Worm (Caenorhabditis elegans) whole organism, L3 larva: Measurements from ENCODE around the gene spp-30.

Experiments
- R02D3.7 ChIP-seq: fragments of 150-350 bp; optimal IDR thresholded peaks from 2 replicates; lab custom pipeline; 2014; ENCODE audit warnings: missing biosample characterization, missing genetic modification characterization
- ZK546.5 ChIP-seq: sonication (generic microtip); optimal IDR thresholded peaks from 2 replicates; lab custom pipeline; 2017; ENCODE audit warnings: missing biosample characterization, missing genetic modification characterization
- aly-2 ChIP-seq: fragments of 150-350 bp; optimal IDR thresholded peaks from 2 replicates; lab custom pipeline; 2014; ENCODE audit warnings: missing biosample characterization, missing genetic modification characterization
- ama-1 ChIP-seq: fragments of 150-350 bp; optimal IDR thresholded peaks from 2 replicates; lab custom pipeline; 2018
- ceh-28 ChIP-seq: fragments of 150-350 bp; optimal IDR thresholded peaks from 2 replicates; lab custom pipeline; 2014; ENCODE audit warnings: missing biosample characterization, missing genetic modification reagents, missing genetic modification characterization
- ceh-9 ChIP-seq: sonication (generic microtip); optimal IDR thresholded peaks from 2 replicates; lab custom pipeline; 2018; ENCODE audit warnings: missing biosample characterization, missing genetic modification characterization
- daf-12 ChIP-seq: fragments of 150-350 bp; optimal IDR thresholded peaks from 2 replicates; lab custom pipeline; 2014; ENCODE audit warnings: missing biosample characterization, missing genetic modification reagents, missing genetic modification characterization
- egl-27 ChIP-seq: sonication (generic microtip); optimal IDR thresholded peaks from 4 replicates; lab custom pipeline; 2017; ENCODE audit warnings: missing biosample characterization, missing genetic modification reagents, missing genetic modification characterization
- egl-5 ChIP-seq: fragments of 150-350 bp; optimal IDR thresholded peaks from 2 replicates; lab custom pipeline; 2017; ENCODE audit warnings: missing biosample characterization, missing genetic modification reagents, missing genetic modification characterization, inconsistent platforms
- elt-1 ChIP-seq: fragments of 150-350 bp; optimal IDR thresholded peaks from 2 replicates; lab custom pipeline; 2014; ENCODE audit warnings: missing biosample characterization, missing genetic modification characterization
- elt-2 ChIP-seq: sonication (generic microtip); optimal IDR thresholded peaks from 2 replicates; lab custom pipeline; 2016; ENCODE audit warnings: missing genetic modification reagents, mild to moderate bottlenecking, missing genetic modification characterization, missing compliant biosample characterization
- fkh-10 ChIP-seq: sonication (generic microtip); optimal IDR thresholded peaks from 2 replicates; lab custom pipeline; 2017; ENCODE audit warnings: missing biosample characterization, missing genetic modification reagents, missing genetic modification characterization
- fos-1 ChIP-seq: fragments of 150-350 bp; optimal IDR thresholded peaks from 2 replicates; lab custom pipeline; 2014; ENCODE audit warnings: missing biosample characterization, missing genetic modification characterization
- hmg-11 ChIP-seq: sonication (generic microtip); optimal IDR thresholded peaks from 2 replicates; lab custom pipeline; 2016; ENCODE audit warnings: missing genetic modification characterization, missing compliant biosample characterization
- jun-1 ChIP-seq: fragments of 150-350 bp; optimal IDR thresholded peaks from 2 replicates; lab custom pipeline; 2014; ENCODE audit warnings: missing biosample characterization, missing genetic modification reagents, missing genetic modification characterization
- lin-15B ChIP-seq: fragments of 150-350 bp; optimal IDR thresholded peaks from 2 replicates; lab custom pipeline; 2014; ENCODE audit warnings: missing biosample characterization, missing genetic modification characterization
- lin-39 ChIP-seq: fragments of 150-350 bp; optimal IDR thresholded peaks from 2 replicates; lab custom pipeline; 2018; ENCODE audit warnings: missing biosample characterization, missing genetic modification reagents, missing genetic modification characterization
- lsy-12 ChIP-seq: sonication (generic microtip); optimal IDR thresholded peaks from 2 replicates; lab custom pipeline; 2016; ENCODE audit warnings: mild to moderate bottlenecking, missing genetic modification characterization, missing compliant biosample characterization
- mml-1 ChIP-seq: fragments of 150-350 bp; sonication (generic microtip); optimal IDR thresholded peaks from 3 replicates; lab custom pipeline; 2014; ENCODE audit warnings: missing biosample characterization, missing genetic modification characterization
- nfya-1 ChIP-seq: sonication (generic microtip); optimal IDR thresholded peaks from 2 replicates; lab custom pipeline; 2017; ENCODE audit warnings: missing genetic modification characterization, mild to moderate bottlenecking, missing compliant biosample characterization, antibody characterized with exemption, moderate library complexity; ENCODE audit not compliant: insufficient read depth
- nhr-11 ChIP-seq: fragments of 150-350 bp; optimal IDR thresholded peaks from 2 replicates; lab custom pipeline; 2014; ENCODE audit warnings: missing biosample characterization, missing genetic modification characterization
- nhr-12 ChIP-seq: fragments of 150-350 bp; optimal IDR thresholded peaks from 2 replicates; lab custom pipeline; 2014; ENCODE audit warnings: missing biosample characterization, missing genetic modification characterization
- nhr-23 ChIP-seq: fragments of 150-350 bp; optimal IDR thresholded peaks from 2 replicates; lab custom pipeline; 2014; ENCODE audit warnings: missing biosample characterization, missing genetic modification reagents, missing genetic modification characterization
- nhr-237 ChIP-seq: fragments of 150-350 bp; optimal IDR thresholded peaks from 2 replicates; lab custom pipeline; 2014; ENCODE audit warnings: missing biosample characterization, missing genetic modification characterization
- nhr-25 ChIP-seq: sonication (generic microtip); optimal IDR thresholded peaks from 2 replicates; lab custom pipeline; 2017; ENCODE audit warnings: missing biosample characterization, missing genetic modification characterization
- nhr-43 ChIP-seq: sonication (generic microtip); optimal IDR thresholded peaks from 2 replicates; lab custom pipeline; 2016; ENCODE audit warnings: mild to moderate bottlenecking, missing genetic modification characterization, missing compliant biosample characterization; ENCODE audit not compliant: poor library complexity, severe bottlenecking
- nhr-67 ChIP-seq: fragments of 150-350 bp; optimal IDR thresholded peaks from 2 replicates; lab custom pipeline; 2014; ENCODE audit warnings: missing biosample characterization, missing genetic modification characterization
- nhr-76 ChIP-seq: fragments of 150-350 bp; sonication (generic microtip); optimal IDR thresholded peaks from 5 replicates; lab custom pipeline; 2014; ENCODE audit warnings: missing biosample characterization, missing genetic modification characterization
- nhr-77 ChIP-seq: fragments of 150-350 bp; optimal IDR thresholded peaks from 2 replicates; lab custom pipeline; 2014; ENCODE audit warnings: missing biosample characterization, missing genetic modification characterization
- pha-4 ChIP-seq: fragments of 150-350 bp; optimal IDR thresholded peaks from 2 replicates; lab custom pipeline; 2014; ENCODE audit warnings: missing biosample characterization, missing genetic modification reagents, missing genetic modification characterization
- pqm-1 ChIP-seq: fragments of 150-350 bp; optimal IDR thresholded peaks from 2 replicates; lab custom pipeline; 2017; ENCODE audit warnings: missing biosample characterization, missing genetic modification characterization, inconsistent platforms
- skn-1 ChIP-seq: fragments of 150-350 bp; optimal IDR thresholded peaks from 2 replicates; lab custom pipeline; 2014; ENCODE audit warnings: missing biosample characterization, missing genetic modification characterization
- snpc-4 ChIP-seq: fragments of 150-350 bp; optimal IDR thresholded peaks from 2 replicates; lab custom pipeline; 2014; ENCODE audit warnings: missing biosample characterization, missing genetic modification characterization
- tbx-2 ChIP-seq: sonication (generic microtip); optimal IDR thresholded peaks from 2 replicates; lab custom pipeline; 2016; ENCODE audit warnings: mild to moderate bottlenecking, missing genetic modification characterization, missing compliant biosample characterization
- unc-39 ChIP-seq: sonication (generic microtip); optimal IDR thresholded peaks from 4 replicates; lab custom pipeline; 2017; ENCODE audit warnings: missing biosample characterization, missing genetic modification characterization
- unc-62 ChIP-seq: fragments of 150-350 bp; sonication (generic microtip); optimal IDR thresholded peaks from 4 replicates; lab custom pipeline; 2014; ENCODE audit warnings: missing biosample characterization, missing genetic modification reagents, missing genetic modification characterization
- zag-1 ChIP-seq: fragments of 150-350 bp; optimal IDR thresholded peaks from 2 replicates; lab custom pipeline; 2014; ENCODE audit warnings: missing biosample characterization, missing genetic modification characterization
- ztf-4 ChIP-seq: fragments of 150-350 bp; optimal IDR thresholded peaks from 2 replicates; lab custom pipeline; 2014; ENCODE audit warnings: missing biosample characterization, missing genetic modification characterization

Gene spp-30

DNA sequence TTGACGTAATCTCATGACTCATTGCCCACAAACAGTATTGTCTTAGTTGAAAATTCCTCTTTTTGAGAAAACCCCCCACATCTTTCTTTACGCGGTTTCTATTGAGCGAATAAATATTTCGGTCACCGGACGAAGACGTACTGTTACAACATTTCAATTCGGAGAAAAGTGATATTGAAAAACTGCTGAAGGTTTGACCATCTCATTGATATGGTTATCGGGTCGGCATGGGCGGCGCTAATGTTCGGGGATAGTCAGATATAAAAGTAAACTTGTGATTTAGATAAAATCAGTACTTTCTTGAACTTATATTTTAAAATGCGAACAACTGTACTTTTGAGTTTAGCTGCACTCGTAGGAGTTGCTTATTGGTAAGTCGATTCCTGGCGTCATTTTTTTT is 18.7 kb upstream of the spp-30 start, which contains the start of gene T04F8.8:
Gene T04F8.8 (plus strand): TSS at position 301 of the 400 bp plus-strand sequence.
- TF ChIP-seq fos-1 (no peak), nhr-23 (tag; lab: Kevin White, UChicago) (peak; percentile 19)

DNA sequence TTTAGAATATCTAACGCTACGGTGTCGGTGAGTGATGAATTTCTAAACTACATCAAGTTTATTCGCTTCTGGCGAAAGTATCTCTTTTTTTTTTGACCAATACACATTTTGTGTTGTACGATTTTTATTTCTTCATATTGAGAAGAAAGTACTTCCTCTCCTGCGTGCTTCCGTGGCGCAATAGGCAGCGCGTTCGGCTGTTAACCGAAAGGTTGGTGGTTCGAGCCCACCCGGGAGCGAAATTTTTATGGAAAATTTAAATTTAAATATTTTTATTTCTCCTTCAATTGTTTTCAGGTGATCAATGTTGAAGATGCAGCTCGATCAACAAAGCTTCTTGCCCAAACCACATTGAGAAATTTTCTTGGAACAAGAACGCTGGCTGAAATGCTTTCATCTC is 17.0 kb upstream of the spp-30 start:
- TF ChIP-seq nhr-23 (tag; lab: Kevin White, UChicago) (peak; percentile 50), ama-1 (lab: Kevin White, UChicago) (no peak), nhr-43 (tag; lab: Kevin White, UChicago) (peak; percentile 64), ZK546.5 (tag; lab: Kevin White, UChicago) (no peak), daf-12 (tag; lab: Kevin White, UChicago) (no peak), R02D3.7 (tag; lab: Kevin White, UChicago) (no peak), pqm-1 (tag; lab: Kevin White, UChicago) (no peak), aly-2 (tag; lab: Kevin White, UChicago) (no peak), ceh-28 (tag; lab: Kevin White, UChicago) (no peak), fos-1 (no peak), unc-62 (GFP tag; lab: Kevin White, UChicago) (no peak), nhr-25 (tag; lab: Kevin White, UChicago) (no peak), hmg-11 (tag; lab: Kevin White, UChicago) (peak; percentile 12), nhr-11 (tag; lab: Kevin White, UChicago) (no peak), nhr-77 (tag; lab: Kevin White, UChicago) (no peak), nhr-67 (tag; lab: Kevin White, UChicago) (no peak), pha-4 (tag; lab: Kevin White, UChicago) (no peak), lin-15B (tag; lab: Kevin White, UChicago) (no peak), ceh-9 (tag; lab: Kevin White, UChicago) (no peak), nhr-76 (tag; lab: Kevin White, UChicago) (no peak), snpc-4 (tag; lab: Kevin White, UChicago) (no peak), nhr-237 (no peak), egl-5 (tag; lab: Kevin White, UChicago) (no peak), jun-1 (tag; lab: Kevin White, UChicago) (no peak), mml-1 (tag; lab: Kevin White, UChicago) (no peak), lsy-12 (no peak), zag-1 (tag; lab: Kevin White, UChicago) (no peak), unc-39 (tag; lab: Kevin White, UChicago) (no peak), ztf-4 (tag; lab: Kevin White, UChicago) (no peak), fkh-10 (GFP tag; lab: Kevin White, UChicago) (no peak), nfya-1 (tag; lab: Kevin White, UChicago) (no peak), skn-1 (tag; lab: Kevin White, UChicago) (no peak), tbx-2 (peak; percentile 5), nhr-12 (tag; lab: Kevin White, UChicago) (no peak), elt-1 (no peak), elt-2 (tag; lab: Kevin White, UChicago) (peak; percentile 42), egl-27 (no peak)

DNA sequence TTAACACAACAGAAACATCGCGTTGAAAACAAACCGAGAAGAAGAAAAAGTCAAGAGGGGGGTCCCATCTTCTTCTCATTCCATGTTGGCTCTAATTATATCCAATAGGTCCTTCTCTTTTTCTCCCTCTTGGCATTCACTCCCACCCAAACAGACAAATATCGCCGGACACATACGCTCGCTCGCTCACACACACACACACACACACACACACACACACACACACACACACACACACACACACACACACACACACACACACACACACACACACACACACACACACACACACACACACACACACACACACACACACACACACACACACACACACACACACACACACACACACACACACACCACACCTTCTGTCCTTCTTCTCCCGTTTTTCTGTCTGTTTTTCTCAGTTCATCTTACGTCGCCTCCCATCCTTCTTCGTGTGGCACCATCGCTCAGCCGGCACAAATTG is 15.3 kb upstream of the spp-30 start, which contains the start of gene sto-4:
Gene sto-4 (plus strand): TSS at position 360 of the 469 bp plus-strand sequence.
- peak; percentile 77 for TF ChIP-seq nhr-25 (tag; lab: Kevin White, UChicago)
- TF ChIP-seq lin-39 (tag; lab: Kevin White, UChicago), result peak; percentile 60
- TF ChIP-seq hmg-11 (tag; lab: Kevin White, UChicago), result peak; percentile 47
- TF ChIP-seq nfya-1 (tag; lab: Kevin White, UChicago), result peak; percentile 33
- TF ChIP-seq lsy-12, result peak; percentile 85
- peak; percentile 39 for TF ChIP-seq tbx-2
- peak; percentile 50 for TF ChIP-seq nhr-43 (tag; lab: Kevin White, UChicago)
- peak; percentile 22 for TF ChIP-seq snpc-4 (tag; lab: Kevin White, UChicago)
- TF ChIP-seq elt-1, result peak; percentile 5
- peak; percentile 7 for TF ChIP-seq R02D3.7 (tag; lab: Kevin White, UChicago)
